ENCODE assay signal across 1 fruit fly cellular context in the genomic region with DNA sequence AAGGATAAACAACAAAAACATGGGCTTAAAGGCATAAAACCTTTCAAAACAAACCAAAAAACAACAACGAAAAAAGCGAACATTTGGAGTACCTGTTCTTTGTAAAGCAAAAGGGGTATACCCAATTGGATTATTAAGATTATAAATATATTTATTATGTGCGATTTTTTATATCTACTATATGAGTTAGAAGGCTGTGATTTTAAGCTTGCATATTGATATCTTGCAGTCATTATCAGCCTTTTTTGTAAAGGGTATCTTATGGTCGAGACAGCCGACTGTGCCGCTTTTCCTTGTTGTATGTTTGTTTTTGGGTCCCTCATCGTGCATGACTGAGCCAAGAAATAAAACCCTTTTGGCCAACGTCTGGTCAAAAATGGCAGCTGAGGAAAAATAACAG.
TF ChIP-seq lines count a peak whose summit lies in the region.

No protein-coding gene starts in this region.

TF ChIP-seq in whole organism, embryonic, 481 proteins besides CTCF, POLR2A, EP300 and RAD21 (continued from another document):
- no peak for TF ChIP-seq Eip74EF (GFP tag; optimal IDR thresholded peaks at IDR 0.05; lab: Kevin White, UChicago)
- peak; percentile 12 for TF ChIP-seq Sox100B (GFP tag; optimal IDR thresholded peaks at IDR 0.05; lab: Kevin White, UChicago)
- peak; percentile 10; the same call in 1 of the 2 replicates for TF ChIP-seq Drgx (GFP tag; IDR thresholded peaks at IDR 0.05; lab: Robert Waterston, UW)
- TF ChIP-seq D19A (tag; optimal IDR thresholded peaks at IDR 0.05; lab: Kevin White, UChicago): peak; percentile 56
- TF ChIP-seq tio (GFP tag; optimal IDR thresholded peaks at IDR 0.05; lab: Kevin White, UChicago): no peak
- no peak for TF ChIP-seq zfh2 (GFP tag; optimal IDR thresholded peaks at IDR 0.05; lab: Kevin White, UChicago)
- peak; percentile 80 for TF ChIP-seq CG18599 (GFP tag; optimal IDR thresholded peaks at IDR 0.05; lab: Kevin White, UChicago)
- no peak for TF ChIP-seq Elba2 (GFP tag; optimal IDR thresholded peaks at IDR 0.05; lab: Kevin White, UChicago)
- peak; percentile 4 for TF ChIP-seq CG2120 (GFP tag; optimal IDR thresholded peaks at IDR 0.05; lab: Kevin White, UChicago)
- TF ChIP-seq CG3065 (GFP tag; optimal IDR thresholded peaks at IDR 0.05; lab: Kevin White, UChicago): no peak
- no peak for TF ChIP-seq klu (GFP tag; IDR thresholded peaks at IDR 0.05; lab: Robert Waterston, UW)
- TF ChIP-seq CG2678 (tag; optimal IDR thresholded peaks at IDR 0.05; lab: Kevin White, UChicago): peak; percentile 75
- TF ChIP-seq Max (GFP tag; optimal IDR thresholded peaks at IDR 0.05; lab: Kevin White, UChicago): peak; percentile 32
